Fruit fly (Drosophila melanogaster): ENCODE data around the gene CG3349.

dm6 chr3L:14969171-14969570 lies 10.2 kb upstream of the CG3349 start, which contains the start of gene Tom:
- no peak for TF ChIP-seq CG15710 (tag; optimal IDR thresholded peaks at IDR 0.05)
- TF ChIP-seq CG13204 (GFP tag; optimal IDR thresholded peaks at IDR 0.05): no peak
- no peak for TF ChIP-seq CG8159 (tag; optimal IDR thresholded peaks at IDR 0.05)
- no peak for TF ChIP-seq CG8301 (tag; optimal IDR thresholded peaks at IDR 0.05)
- TF ChIP-seq CG12605 (GFP tag; IDR thresholded peaks at IDR 0.05): no peak
- no peak for TF ChIP-seq Snoo (tag; optimal IDR thresholded peaks at IDR 0.05)
- no peak for TF ChIP-seq D1 (tag; optimal IDR thresholded peaks at IDR 0.05)
- no peak for TF ChIP-seq CG10348 (GFP tag; IDR thresholded peaks at IDR 0.05)
- peak; percentile 30 for TF ChIP-seq EcR (GFP tag; optimal IDR thresholded peaks at IDR 0.05)
- TF ChIP-seq CG9948 (tag; optimal IDR thresholded peaks at IDR 0.05): no peak
- no peak for TF ChIP-seq fd96Ca (GFP tag; IDR thresholded peaks at IDR 0.05)
- TF ChIP-seq gl (tag; optimal IDR thresholded peaks at IDR 0.05): no peak
- TF ChIP-seq CG17806 (tag; optimal IDR thresholded peaks at IDR 0.05): no peak
